Worm (Caenorhabditis elegans) whole organism, late embryonic: ENCODE results near the gene cor-1.

Source experiments
- C08G9.2 ChIP-seq: sonication (generic microtip); optimal IDR thresholded peaks from 2 replicates; lab custom pipeline; 2016; ENCODE audit warnings: mild to moderate bottlenecking, missing genetic modification characterization, moderate library complexity, missing compliant biosample characterization
- ama-1 ChIP-seq: fragments of 150-350 bp; optimal IDR thresholded peaks from 2 replicates; lab custom pipeline; 2014
- ceh-30 ChIP-seq: fragments of 150-350 bp; optimal IDR thresholded peaks from 2 replicates; lab custom pipeline; 2014; ENCODE audit warnings: missing biosample characterization, missing genetic modification characterization
- ceh-6 ChIP-seq: fragments of 200-800 bp; sonication (Bioruptor generic); optimal IDR thresholded peaks from 2 replicates; lab custom pipeline; 2018; ENCODE audit warnings: mild to moderate bottlenecking, missing genetic modification characterization, missing compliant biosample characterization
- ceh-9 ChIP-seq: sonication (generic microtip); optimal IDR thresholded peaks from 2 replicates; lab custom pipeline; 2016; ENCODE audit warnings: mild to moderate bottlenecking, missing genetic modification characterization, inconsistent platforms, missing compliant biosample characterization
- elt-2 ChIP-seq: sonication (generic microtip); optimal IDR thresholded peaks from 2 replicates; lab custom pipeline; 2016; ENCODE audit warnings: missing genetic modification reagents, missing genetic modification characterization, missing compliant biosample characterization
- ets-4 ChIP-seq: sonication (generic microtip); optimal IDR thresholded peaks from 2 replicates; lab custom pipeline; 2016; ENCODE audit warnings: missing genetic modification characterization, missing compliant biosample characterization
- fkh-10 ChIP-seq: fragments of 150-350 bp; optimal IDR thresholded peaks from 2 replicates; lab custom pipeline; 2014; ENCODE audit warnings: missing biosample characterization, missing genetic modification reagents, missing genetic modification characterization
- hlh-15 ChIP-seq: sonication (generic microtip); optimal IDR thresholded peaks from 2 replicates; lab custom pipeline; 2016; ENCODE audit warnings: missing genetic modification characterization, missing compliant biosample characterization
- nfya-1 ChIP-seq: sonication (generic microtip); optimal IDR thresholded peaks from 2 replicates; lab custom pipeline; 2017; ENCODE audit warnings: missing genetic modification characterization, mild to moderate bottlenecking, missing compliant biosample characterization, antibody characterized with exemption, moderate library complexity
- rnt-1 ChIP-seq: sonication (generic microtip); optimal IDR thresholded peaks from 2 replicates; lab custom pipeline; 2016; ENCODE audit warnings: missing genetic modification characterization, missing compliant biosample characterization
- sdc-2 ChIP-seq: sonication (generic microtip); optimal IDR thresholded peaks from 2 replicates; lab custom pipeline; 2016; ENCODE audit warnings: missing genotype, missing genetic modification characterization, missing compliant biosample characterization
- unc-86 ChIP-seq: sonication (generic microtip); optimal IDR thresholded peaks from 2 replicates; lab custom pipeline; 2016; ENCODE audit warnings: missing genetic modification characterization, missing compliant biosample characterization

DNA sequence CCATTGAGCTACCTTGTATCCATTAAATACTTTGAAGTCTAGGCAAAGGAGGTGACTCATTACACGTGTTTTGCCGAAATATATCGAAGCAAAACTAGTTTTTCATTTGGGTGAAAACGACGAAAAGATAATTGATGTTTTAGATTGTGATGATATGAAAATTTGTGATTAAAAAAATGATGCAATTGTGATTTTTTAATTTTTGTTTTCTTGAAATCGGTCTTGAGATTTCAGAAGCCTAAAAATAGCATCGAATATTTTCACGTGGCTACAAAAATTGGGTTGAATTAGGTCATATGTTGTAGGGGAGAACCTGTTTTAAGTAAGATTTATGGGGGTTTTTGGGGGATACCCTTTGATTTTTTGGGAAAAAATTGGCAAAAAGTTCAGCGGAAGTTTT lies 41.6 kb downstream of the cor-1 start:
- no peak for TF ChIP-seq ets-4 (tag; lab: Kevin White, UChicago)
- TF ChIP-seq hlh-15 (tag; lab: Kevin White, UChicago), result no peak
- no peak for TF ChIP-seq ama-1 (lab: Kevin White, UChicago)
- no peak for TF ChIP-seq elt-2 (tag; lab: Kevin White, UChicago)
- TF ChIP-seq unc-86 (tag; lab: Kevin White, UChicago), result no peak
- no peak for TF ChIP-seq ceh-30 (tag; lab: Kevin White, UChicago)
- TF ChIP-seq fkh-10, result no peak
- TF ChIP-seq ceh-6 (GFP tag; lab: Kevin White, UChicago), result no peak
- TF ChIP-seq ceh-9 (tag; lab: Kevin White, UChicago), result no peak
- no peak for TF ChIP-seq nfya-1 (tag; lab: Kevin White, UChicago)
- no peak for TF ChIP-seq C08G9.2
- no peak for TF ChIP-seq rnt-1
- TF ChIP-seq sdc-2 (tag; lab: Kevin White, UChicago), result no peak
